Worm (Caenorhabditis elegans) whole organism, young adult: Measurements from ENCODE around the gene T21B10.4.

Experiments used
- F10E7.11 ChIP-seq: sonication (generic microtip); optimal IDR thresholded peaks from 2 replicates; lab custom pipeline; 2017; ENCODE audit warnings: mild to moderate bottlenecking, missing genetic modification characterization, moderate library complexity, missing compliant biosample characterization
- F33H1.4 ChIP-seq: fragments of 200-800 bp; sonication (Bioruptor generic); IDR thresholded peaks from 2 replicates; pipeline ENCODE4 v1.3.6; 2022; ENCODE audit warnings: missing genetic modification reagents, missing genetic modification characterization, missing compliant biosample characterization
- F57A8.1 ChIP-seq: fragments of 200-800 bp; sonication (Bioruptor generic); optimal IDR thresholded peaks from 2 replicates; lab custom pipeline; 2018; ENCODE audit warnings: mild to moderate bottlenecking, missing genetic modification characterization, moderate library complexity, missing compliant biosample characterization
- F57C9.4 ChIP-seq: sonication (generic microtip); optimal IDR thresholded peaks from 2 replicates; lab custom pipeline; 2017; ENCODE audit warnings: mild to moderate bottlenecking, missing genetic modification characterization, missing compliant biosample characterization
- T07F8.4 ChIP-seq: sonication (generic microtip); optimal IDR thresholded peaks from 2 replicates; lab custom pipeline; 2016; ENCODE audit warnings: mild to moderate bottlenecking, missing genetic modification characterization, moderate library complexity, missing compliant biosample characterization
- Y53G8AR.9 ChIP-seq: fragments of 200-800 bp; sonication (Bioruptor generic); conservative IDR thresholded peaks from 2 replicates; pipeline ENCODE4 v1.3.6; 2022; ENCODE audit warnings: missing genetic modification reagents, missing genetic modification characterization, missing compliant biosample characterization
- Y56A3A.18 ChIP-seq: fragments of 200-800 bp; sonication (Bioruptor generic); IDR thresholded peaks from 2 replicates; pipeline ENCODE4 v1.3.6; 2022; ENCODE audit warnings: missing genetic modification reagents, missing genetic modification characterization, missing compliant biosample characterization
- ZK185.1 ChIP-seq: sonication (generic microtip); optimal IDR thresholded peaks from 2 replicates; lab custom pipeline; 2016; ENCODE audit warnings: mild to moderate bottlenecking, missing genetic modification characterization, missing compliant biosample characterization; ENCODE audit not compliant: poor library complexity, severe bottlenecking
- aptf-2 ChIP-seq: fragments of 200-800 bp; sonication (Bioruptor generic); conservative IDR thresholded peaks from 2 replicates; pipeline ENCODE4 v1.3.6; 2022; ENCODE audit warnings: missing genetic modification reagents, missing genetic modification characterization, missing compliant biosample characterization
- attf-5 ChIP-seq: fragments of 200-800 bp; sonication (Bioruptor generic); optimal IDR thresholded peaks from 2 replicates; lab custom pipeline; 2018; ENCODE audit warnings: mild to moderate bottlenecking, missing genetic modification characterization, missing compliant biosample characterization
- cebp-2 ChIP-seq: fragments of 200-800 bp; sonication (Bioruptor generic); IDR thresholded peaks from 2 replicates; pipeline ENCODE4 v1.3.6; 2022; ENCODE audit warnings: missing genetic modification characterization, missing compliant biosample characterization
- chd-7 ChIP-seq: sonication (generic microtip); optimal IDR thresholded peaks from 2 replicates; lab custom pipeline; 2016; ENCODE audit warnings: mild to moderate bottlenecking, missing genetic modification characterization, moderate library complexity, missing compliant biosample characterization
- egl-18 ChIP-seq: fragments of 200-800 bp; sonication (Bioruptor generic); IDR thresholded peaks from 2 replicates; pipeline ENCODE4 v1.3.6; 2022; ENCODE audit warnings: missing genetic modification reagents, missing genetic modification characterization, missing compliant biosample characterization
- ekl-4 ChIP-seq: fragments of 200-800 bp; sonication (Bioruptor generic); IDR thresholded peaks from 2 replicates; pipeline ENCODE4 v1.3.6; 2022; ENCODE audit warnings: missing genetic modification reagents, missing genetic modification characterization, missing compliant biosample characterization
- him-1 ChIP-seq: sonication (generic microtip); optimal IDR thresholded peaks from 2 replicates; lab custom pipeline; 2016; ENCODE audit warnings: missing genotype, missing genetic modification reagents, missing genetic modification characterization, missing compliant biosample characterization
- let-526 ChIP-seq: fragments of 200-800 bp; sonication (Bioruptor generic); IDR thresholded peaks from 2 replicates; pipeline ENCODE4 v1.3.6; 2022; ENCODE audit warnings: missing genetic modification reagents, missing genetic modification characterization, missing compliant biosample characterization
- let-607 ChIP-seq, 2 experiments: fragments of 200-800 bp in 1 of 2; sonication (Bioruptor generic) in 1 of 2; sonication (generic microtip) in 1 of 2; optimal IDR thresholded peaks; 2 replicates each; lab custom pipeline; 2016 to 2018; ENCODE audit warnings: mild to moderate bottlenecking in 2 of 2, missing compliant biosample characterization in 2 of 2, missing genetic modification characterization in 2 of 2, moderate library complexity in 2 of 2, missing genotype in 1 of 2
- lsy-27 ChIP-seq: sonication (generic microtip); optimal IDR thresholded peaks from 2 replicates; lab custom pipeline; 2017; ENCODE audit warnings: missing genetic modification characterization, mild to moderate bottlenecking, missing compliant biosample characterization, antibody characterized with exemption, missing genotype, borderline replicate concordance; ENCODE audit not compliant: insufficient read depth
- madf-3 ChIP-seq: fragments of 200-800 bp; sonication (Bioruptor generic); IDR thresholded peaks from 2 replicates; pipeline ENCODE4 v1.3.6; 2022; ENCODE audit warnings: missing genetic modification reagents, missing genetic modification characterization, missing compliant biosample characterization
- mel-28 ChIP-seq: sonication (generic microtip); optimal IDR thresholded peaks from 2 replicates; lab custom pipeline; 2016; ENCODE audit warnings: borderline replicate concordance, mild to moderate bottlenecking, missing genetic modification characterization, missing compliant biosample characterization
- mes-4 ChIP-seq: sonication (generic microtip); optimal IDR thresholded peaks from 2 replicates; lab custom pipeline; 2016; ENCODE audit warnings: missing genotype, missing genetic modification characterization, missing compliant biosample characterization
- mxl-1 ChIP-seq: sonication (generic microtip); optimal IDR thresholded peaks from 2 replicates; lab custom pipeline; 2016; ENCODE audit warnings: missing genetic modification characterization, missing compliant biosample characterization
- pha-4 ChIP-seq: fragments of 150-350 bp; sonication (generic microtip); optimal IDR thresholded peaks from 2 replicates; lab custom pipeline; 2014; ENCODE audit warnings: missing biosample characterization, missing genetic modification reagents, missing genetic modification characterization
- rec-8 ChIP-seq, 2 experiments: sonication (generic microtip); optimal IDR thresholded peaks; 2 replicates each; lab custom pipeline; 2016; ENCODE audit warnings: mild to moderate bottlenecking in 2 of 2, missing genetic modification characterization in 2 of 2, missing genetic modification reagents in 2 of 2, missing genotype in 2 of 2, missing biosample characterization in 1 of 2, missing compliant biosample characterization in 1 of 2, moderate library complexity in 1 of 2
- snpc-1.1 ChIP-seq: sonication (generic microtip); optimal IDR thresholded peaks from 2 replicates; lab custom pipeline; 2017; ENCODE audit warnings: missing genetic modification characterization, mild to moderate bottlenecking, missing compliant biosample characterization, antibody characterized with exemption, moderate library complexity, missing genotype, missing genetic modification reagents; ENCODE audit not compliant: insufficient read depth
- snpc-1.3 ChIP-seq: sonication (generic microtip); optimal IDR thresholded peaks from 2 replicates; lab custom pipeline; 2017; ENCODE audit warnings: missing genetic modification characterization, mild to moderate bottlenecking, missing compliant biosample characterization, antibody characterized with exemption, moderate library complexity, missing genotype, missing genetic modification reagents; ENCODE audit not compliant: insufficient read depth
- tbp1 ChIP-seq: fragments of 200-800 bp; sonication (Bioruptor generic); optimal IDR thresholded peaks from 2 replicates; lab custom pipeline; 2018; ENCODE audit warnings: mild to moderate bottlenecking, missing genetic modification characterization, missing compliant biosample characterization
- unc-62 ChIP-seq: fragments of 150-350 bp; optimal IDR thresholded peaks from 2 replicates; lab custom pipeline; 2014; ENCODE audit warnings: missing biosample characterization, missing genetic modification reagents, missing genetic modification characterization
- zfh-2 ChIP-seq: fragments of 200-800 bp; sonication (Bioruptor generic); conservative IDR thresholded peaks from 2 replicates; pipeline ENCODE4 v1.3.6; 2022; ENCODE audit warnings: missing genetic modification reagents, missing genetic modification characterization, missing compliant biosample characterization
- ztf-26 ChIP-seq: sonication (generic microtip); optimal IDR thresholded peaks from 2 replicates; lab custom pipeline; 2017; ENCODE audit warnings: missing genetic modification characterization, missing compliant biosample characterization

Gene T21B10.4

DNA sequence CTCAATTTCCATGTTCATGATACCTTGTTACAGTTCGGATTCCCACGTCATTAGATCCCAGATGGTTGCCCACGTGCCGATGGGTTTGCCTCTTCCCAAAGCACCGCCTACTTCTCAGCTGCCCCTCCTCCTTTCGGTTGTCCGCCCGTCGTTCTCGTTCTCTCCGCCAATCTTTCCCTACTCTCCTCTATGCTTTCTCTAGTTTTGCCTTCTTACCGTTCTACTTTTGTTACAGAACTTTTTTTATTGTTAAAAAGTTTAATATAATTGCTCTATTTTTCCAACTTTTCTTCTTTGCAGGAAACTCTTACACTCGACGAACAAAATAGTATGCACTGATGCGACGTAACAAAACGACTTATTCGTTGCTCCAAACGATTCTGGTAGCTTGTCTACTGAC lies 44.2 kb upstream of the T21B10.4 start, which contains the start of gene lat-1:
TSS of gene lat-1 (plus strand) at position 301 of the 400 bp plus-strand sequence.
- TF ChIP-seq rec-8 (tag; optimal IDR thresholded peaks at IDR 0.05; lab: Kevin White, UChicago) (no peak), zfh-2 (0 out of 2 replicates have a peak, but pooled peaks have one; percentile 37), chd-7 (no peak), snpc-1.1 (no peak), aptf-2 (GFP tag; lab: Robert Waterston, UW) (no peak), ZK185.1 (no peak)

DNA sequence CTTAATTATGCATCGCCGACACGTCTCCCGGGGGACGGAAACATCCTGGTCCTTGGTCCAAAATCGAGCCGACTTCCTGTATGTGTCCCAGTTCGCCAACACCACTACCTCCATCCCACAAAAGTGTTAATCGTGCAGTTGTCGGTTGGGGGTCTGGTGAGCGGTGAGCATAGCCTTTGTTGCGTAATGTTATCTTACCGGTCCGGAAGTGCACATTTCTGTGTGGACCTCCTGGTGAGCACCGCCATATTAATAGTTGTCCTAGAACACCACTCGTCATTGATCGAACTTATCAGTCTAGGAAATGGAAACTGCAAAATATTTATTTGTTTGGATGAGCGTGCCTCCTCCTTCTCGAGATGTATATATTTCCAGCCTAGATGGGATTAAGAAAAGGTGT lies 43.5 kb upstream of the T21B10.4 start:
- TF ChIP-seq tbp1 (no peak), Y53G8AR.9 (GFP tag; lab: Robert Waterston, UW) (no peak), T07F8.4 (tag; lab: Kevin White, UChicago) (no peak), mxl-1 (tag; lab: Kevin White, UChicago) (no peak), ekl-4 (no peak), cebp-2 (GFP tag; lab: Robert Waterston, UW) (no peak), Y56A3A.18 (GFP tag; lab: Robert Waterston, UW) (no peak), lsy-27 (no peak), attf-5 (GFP tag; lab: Kevin White, UChicago) (no peak), mel-28 (tag; lab: Kevin White, UChicago) (no peak), snpc-1.3 (tag; lab: Kevin White, UChicago) (no peak), F57C9.4 (tag; lab: Kevin White, UChicago) (no peak), let-526 (GFP tag; lab: Robert Waterston, UW) (no peak), F57A8.1 (no peak), chd-7 (no peak), egl-18 (GFP tag; lab: Robert Waterston, UW) (no peak), zfh-2 (no peak), pha-4 (tag; lab: Kevin White, UChicago) (no peak)

DNA sequence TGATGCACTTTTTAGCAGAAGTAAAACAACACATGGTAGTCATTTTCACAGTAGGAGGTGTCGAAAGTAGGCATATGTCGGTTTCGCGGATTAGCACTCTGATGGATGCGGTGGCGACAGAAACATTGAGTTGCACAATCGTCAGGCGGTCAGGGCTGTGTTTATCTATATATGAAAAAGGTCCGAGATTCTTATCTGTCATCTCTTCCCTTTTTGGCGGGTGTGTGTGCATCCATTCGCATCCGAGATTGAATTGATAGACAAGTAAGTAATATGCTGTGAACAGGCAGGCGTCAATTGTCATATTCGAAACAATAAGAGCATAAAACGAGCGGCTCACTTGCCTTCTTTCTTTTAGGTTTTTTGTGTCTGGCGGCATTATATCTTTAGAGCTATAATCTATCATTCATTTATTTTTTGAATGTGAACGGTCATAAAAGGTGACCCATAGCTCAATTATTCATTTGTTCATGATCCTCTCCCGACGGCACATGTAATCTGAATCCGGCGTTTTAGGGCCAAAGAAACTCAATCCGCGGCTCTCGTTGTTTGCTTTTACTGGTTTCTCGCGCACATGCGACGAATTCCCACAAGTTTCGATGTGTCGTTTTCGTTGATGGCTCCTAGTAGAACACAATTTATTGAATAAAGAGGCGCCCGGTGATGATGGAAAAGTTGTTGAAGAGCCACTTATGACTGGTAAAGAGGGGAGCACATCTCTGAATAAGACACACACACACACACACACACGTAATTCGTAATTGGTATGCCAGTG lies 41.9 kb upstream of the T21B10.4 start:
- TF ChIP-seq him-1 = no peak
- no peak for TF ChIP-seq let-607 (tag; optimal IDR thresholded peaks at IDR 0.05; lab: Kevin White, UChicago)
- TF ChIP-seq rec-8 (tag; optimal IDR thresholded peaks at IDR 0.05; lab: Kevin White, UChicago) = no peak
- no peak for TF ChIP-seq unc-62 (GFP tag; lab: Kevin White, UChicago)
- TF ChIP-seq F10E7.11 (tag; lab: Kevin White, UChicago) = no peak
- TF ChIP-seq ztf-26 (tag; lab: Kevin White, UChicago) = no peak
- TF ChIP-seq let-526 (GFP tag; lab: Robert Waterston, UW) = no peak

DNA sequence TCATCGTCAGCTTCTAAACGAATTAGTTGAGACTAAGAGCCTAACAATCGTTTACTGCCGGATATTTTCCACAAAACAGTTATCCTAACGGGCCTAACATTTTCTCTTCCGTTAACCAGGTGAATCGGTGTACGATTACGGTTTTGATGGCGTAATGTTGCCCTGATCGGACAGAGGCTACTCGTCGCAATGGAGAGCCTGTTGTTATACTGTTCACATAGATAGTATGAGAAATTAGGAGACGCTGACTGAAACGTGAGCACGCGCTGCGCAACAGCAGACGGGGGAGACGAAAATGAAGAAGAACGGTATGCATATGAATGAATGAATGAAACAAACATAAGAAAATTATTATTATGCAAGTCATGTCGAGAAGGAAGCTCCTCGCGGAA lies 41.3 kb upstream of the T21B10.4 start:
- TF ChIP-seq F33H1.4 (GFP tag; lab: Robert Waterston, UW) (no peak), madf-3 (GFP tag; lab: Robert Waterston, UW) (no peak), pha-4 (tag; lab: Kevin White, UChicago) (no peak), Y53G8AR.9 (GFP tag; lab: Robert Waterston, UW) (no peak)
- TF ChIP-seq, all 124 proteins: peak for 0

DNA sequence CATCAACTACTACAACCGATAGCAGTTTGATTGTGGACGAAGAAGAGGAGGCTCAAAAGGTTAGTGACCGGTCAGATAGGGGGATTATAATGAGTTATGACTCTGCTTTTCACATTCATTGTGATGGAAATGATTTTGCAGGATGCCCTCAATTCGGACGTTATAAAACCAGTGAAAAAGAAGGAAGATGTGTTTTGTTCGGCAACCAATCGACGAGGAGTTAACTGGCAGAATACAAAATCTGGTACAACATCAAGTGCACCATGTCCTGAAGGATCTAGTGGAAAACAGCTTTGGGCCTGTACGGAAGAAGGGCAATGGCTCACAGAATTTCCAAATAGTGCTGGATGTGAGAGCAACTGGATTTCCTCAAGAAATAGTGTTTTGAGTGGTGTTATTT lies 36.8 kb upstream of the T21B10.4 start:
- TF ChIP-seq mes-4 (tag; lab: Kevin White, UChicago) = no peak
- TF ChIP-seq F33H1.4 (GFP tag; lab: Robert Waterston, UW) = peak; percentile 9; the same call in 1 of the 2 replicates
- TF ChIP-seq, all 124 proteins: peak for 1
